Fruit fly (Drosophila melanogaster) whole organism, larva: ENCODE data around the gene idc.

ENCODE experiments used
- noc ChIP-seq: fragments of 200-800 bp; sonication (Bioruptor generic); optimal IDR thresholded peaks from 3 replicates; lab custom pipeline; 2019; ENCODE audit warnings: missing biosample characterization, mild to moderate bottlenecking, missing genetic modification characterization, moderate library complexity

Gene idc

dm6 chr3R:20031764-20032079 is at the start of gene idc:
Gene idc (plus strand): TSS chr3R:20031823.
- TF ChIP-seq noc = no peak

- no peak for TF ChIP-seq noc
Measured at dm6 chr3R:19985376-19985775, 46.2 kb upstream of the idc start.

DNA sequence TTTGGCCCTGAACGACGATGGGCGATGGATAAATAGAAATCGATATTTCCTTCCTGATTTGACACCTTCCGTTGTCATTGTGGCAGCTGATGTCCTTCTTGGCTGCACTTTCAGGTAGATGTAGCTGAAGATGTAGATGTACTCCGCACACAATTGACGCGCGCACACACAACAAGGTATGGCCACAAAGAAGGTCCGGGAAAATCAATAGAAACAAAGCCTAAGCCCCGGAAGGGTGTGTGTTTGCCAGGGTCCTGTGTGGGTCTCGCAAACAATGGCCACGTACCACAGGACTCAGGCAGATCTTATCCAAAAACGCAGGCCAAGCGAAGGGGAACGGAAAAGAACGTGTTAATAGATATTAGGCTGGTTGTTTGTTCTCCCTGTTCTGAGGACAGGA is 36.2 kb upstream of the idc start:
- no peak for TF ChIP-seq noc

DNA sequence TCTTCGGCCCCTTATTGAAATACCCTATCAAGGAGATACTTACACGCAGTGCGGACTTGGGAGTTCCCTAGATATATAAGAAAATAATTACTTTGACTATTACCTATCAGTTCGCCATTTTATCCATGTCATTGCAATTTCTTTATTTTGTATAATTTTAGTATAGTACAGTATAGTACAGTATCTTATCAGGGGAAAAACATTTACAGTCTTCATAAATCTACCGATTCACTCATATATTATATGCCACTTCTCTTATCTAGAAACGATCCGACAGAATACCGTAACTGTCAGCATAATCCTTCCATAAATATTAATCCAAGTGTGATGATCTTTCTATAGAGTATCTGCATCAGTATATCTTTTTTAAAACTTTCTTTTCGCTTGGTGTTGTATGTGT is 35.2 kb upstream of the idc start:
- no peak for TF ChIP-seq noc

DNA sequence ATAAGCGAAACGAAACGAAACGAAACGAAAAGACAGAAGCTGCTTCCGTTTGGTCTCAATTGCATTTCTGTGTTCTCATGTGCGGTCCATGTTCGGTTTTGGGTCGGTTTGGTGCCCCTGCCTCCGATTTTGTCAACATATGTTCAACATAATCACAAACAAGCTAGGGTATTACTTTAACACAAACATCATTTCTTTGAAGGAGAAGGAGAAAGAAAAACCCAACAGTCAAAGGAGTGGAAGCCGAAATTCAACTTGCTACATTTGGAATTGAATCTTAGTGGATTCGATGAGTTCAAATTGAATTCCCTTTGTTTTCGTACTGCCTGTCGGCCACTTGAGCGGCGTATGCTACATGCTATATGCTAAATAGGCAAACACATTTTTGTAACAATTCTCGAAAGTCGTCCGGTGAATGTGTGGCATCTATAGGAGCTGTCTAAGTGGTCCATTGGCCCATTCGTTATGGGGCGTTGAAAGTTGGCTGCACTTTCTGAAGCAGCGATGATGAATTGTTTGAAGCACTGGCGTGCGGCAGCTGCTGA is 34.0 kb upstream of the idc start:
- TF ChIP-seq noc = no peak

- TF ChIP-seq noc = peak; percentile 4
Measured at dm6 chr3R:19998418-19998817, 33.2 kb upstream of the idc start.

- TF ChIP-seq noc = peak; percentile 86
Measured at dm6 chr3R:19999474-19999873, 32.1 kb upstream of the idc start.

- no peak for TF ChIP-seq noc
Measured at dm6 chr3R:20001595-20001997, 30.0 kb upstream of the idc start.

DNA sequence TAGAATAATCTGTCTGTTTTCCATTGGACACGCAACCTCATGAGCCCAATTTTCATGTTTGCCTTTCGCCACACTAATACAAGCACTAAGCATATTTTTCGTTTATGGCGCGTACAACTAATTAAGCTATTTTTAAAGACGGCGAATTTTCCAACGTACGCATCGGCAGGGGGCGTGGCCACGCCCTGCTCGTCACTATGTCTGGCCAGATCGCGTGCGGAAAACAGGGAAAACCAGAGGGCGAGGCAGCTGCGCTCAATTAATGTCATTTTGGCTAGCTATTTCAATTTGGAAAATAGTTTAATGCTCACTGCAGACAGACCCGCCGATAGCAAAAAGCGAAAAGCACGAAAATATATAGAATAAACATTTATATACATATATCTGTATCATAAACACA is 26.9 kb upstream of the idc start:
- TF ChIP-seq noc = no peak

DNA sequence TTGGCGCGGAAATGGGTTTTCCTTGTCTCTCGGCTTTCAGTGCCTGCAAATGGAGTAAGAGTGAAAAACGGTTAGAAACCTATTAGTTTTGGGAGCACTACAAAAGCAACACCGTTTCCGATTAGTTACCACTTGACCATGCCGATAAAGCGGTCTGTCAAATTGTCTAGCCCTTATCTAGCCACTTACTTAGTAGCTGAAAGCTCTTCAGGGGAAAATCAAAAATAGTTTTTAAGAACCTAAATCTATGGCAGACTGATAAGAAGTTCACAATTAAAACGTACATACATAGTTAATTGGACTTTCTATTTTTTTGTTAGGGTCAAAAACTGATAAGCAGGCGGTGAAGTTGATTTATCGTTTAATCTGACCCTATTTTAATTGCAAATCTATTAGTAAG is 25.0 kb upstream of the idc start:
- TF ChIP-seq noc = peak; percentile 68

DNA sequence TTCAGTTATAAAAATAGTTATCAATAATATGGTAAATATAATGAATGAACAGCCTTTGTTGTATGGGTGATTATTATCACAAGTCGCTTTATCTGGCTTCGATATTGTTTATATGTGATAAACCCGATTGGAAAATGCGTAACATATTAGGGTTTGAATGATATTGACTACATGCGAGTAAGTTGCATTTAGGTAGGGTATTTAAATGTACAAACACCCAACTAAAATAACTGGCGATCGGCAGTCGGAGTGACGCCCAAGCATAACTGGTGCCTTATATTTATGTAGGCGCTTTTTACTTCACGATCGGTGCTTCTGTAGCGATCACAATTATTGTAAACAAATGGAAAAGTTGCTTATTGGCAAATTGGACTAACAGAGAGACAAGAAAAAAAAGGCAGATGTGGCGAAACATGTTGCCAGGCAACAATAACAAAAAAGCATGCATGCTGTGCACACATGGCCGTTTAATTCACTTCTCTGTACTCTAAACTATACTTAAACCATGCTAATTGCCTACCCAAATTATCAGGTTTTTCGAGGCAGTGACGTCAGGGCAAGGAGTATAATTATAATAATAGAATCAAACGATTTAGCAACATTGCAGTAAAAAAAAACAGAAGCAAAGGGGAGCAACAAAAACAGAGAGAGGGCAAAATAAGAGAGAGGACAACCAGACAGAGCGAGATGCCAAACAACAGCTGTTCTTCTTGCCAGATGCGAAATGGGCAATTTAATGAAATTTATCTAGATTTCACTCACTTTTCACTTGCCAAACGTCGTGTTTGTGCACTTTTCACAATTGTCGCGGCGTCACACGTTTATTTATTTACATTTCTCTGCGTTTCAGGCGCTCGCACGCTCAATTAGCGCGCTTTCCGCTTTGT is 24.0 kb upstream of the idc start:
- TF ChIP-seq noc = no peak

- peak; percentile 61 for TF ChIP-seq noc
Measured at dm6 chr3R:20008372-20009051, 23.1 kb upstream of the idc start, which contains the start of the genes Hs6st and MED25. Gene Hs6st (minus strand): TSS chr3R:20008512. Gene MED25 (plus strand): TSS chr3R:20008947.

DNA sequence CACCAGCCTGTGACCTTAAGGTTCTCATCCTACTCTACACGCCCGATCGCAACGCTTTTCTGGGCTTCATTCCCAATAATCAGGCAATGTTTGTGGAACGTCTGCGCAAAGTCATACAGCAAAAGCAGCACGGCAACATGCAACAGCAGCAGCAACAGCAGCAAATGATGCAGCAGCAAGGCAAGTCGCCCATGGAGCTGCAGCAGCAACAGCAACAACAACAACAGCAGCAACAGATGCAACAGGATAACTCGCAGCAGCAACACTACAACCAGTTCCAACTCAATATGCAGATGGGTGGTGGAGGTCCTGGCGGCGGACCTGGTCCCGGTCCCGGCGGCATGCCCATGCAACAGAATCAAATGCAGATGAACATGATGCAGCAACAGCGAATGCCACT is 20.7 kb upstream of the idc start:
- TF ChIP-seq noc = no peak

dm6 chr3R:20012688-20013087 is 18.9 kb upstream of the idc start:
- TF ChIP-seq noc = no peak

dm6 chr3R:20013404-20013922 is 18.2 kb upstream of the idc start, which contains the start of the genes CG17190 and CG4836:
Gene CG17190 (minus strand): TSS chr3R:20013504.
Gene CG4836 (plus strand): TSS chr3R:20013872.
- TF ChIP-seq noc = no peak

DNA sequence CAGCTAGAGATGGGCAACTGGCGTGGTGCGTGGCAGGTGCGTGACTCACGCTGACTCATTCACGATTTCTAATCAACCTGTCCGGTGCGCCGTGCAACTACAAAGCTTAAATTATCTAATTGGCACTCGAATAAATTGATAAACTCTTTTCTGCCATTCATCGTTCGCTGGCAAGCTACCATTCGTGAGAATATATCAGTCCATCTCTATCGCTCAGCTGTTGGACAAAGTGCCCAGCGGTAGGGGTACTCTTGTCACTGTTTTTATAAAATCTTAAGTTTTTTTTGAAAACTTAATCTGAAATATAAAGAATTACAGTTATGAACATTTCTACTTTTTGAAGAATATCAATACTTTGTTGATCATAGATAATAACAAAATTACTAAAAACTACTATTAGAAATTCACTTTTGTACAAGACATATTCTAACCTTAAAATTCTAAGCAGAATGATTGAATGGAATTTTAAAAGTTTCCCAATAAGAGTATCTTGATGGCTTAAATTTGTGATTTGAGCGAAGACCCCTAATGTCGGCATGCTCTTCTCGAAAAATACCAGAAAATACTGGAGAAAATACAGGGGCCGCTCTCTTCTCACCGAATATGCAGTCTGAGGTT is 10.4 kb upstream of the idc start, which contains the start of the genes PIG-L and psidin:
TSS of gene PIG-L (minus strand) at position 187 of the 618 bp plus-strand sequence.
TSS of gene psidin (plus strand) at position 553 of the 618 bp plus-strand sequence.
- TF ChIP-seq noc = no peak

- TF ChIP-seq noc = no peak
Measured at dm6 chr3R:20027841-20028240, 3.8 kb upstream of the idc start, which contains the start of the genes CG4424 and CG4854. Gene CG4424 (minus strand): TSS chr3R:20028040. Gene CG4854 (plus strand): TSS chr3R:20028058.
